Worm (Caenorhabditis elegans) whole organism, L3 larva: Measurements from ENCODE around the gene pcp-3.

Experiments used
- ZK546.5 ChIP-seq: sonication (generic microtip); optimal IDR thresholded peaks from 2 replicates; lab custom pipeline; 2017; ENCODE audit warnings: missing biosample characterization, missing genetic modification characterization
- aly-2 ChIP-seq: fragments of 150-350 bp; optimal IDR thresholded peaks from 2 replicates; lab custom pipeline; 2014; ENCODE audit warnings: missing biosample characterization, missing genetic modification characterization
- ama-1 ChIP-seq: fragments of 150-350 bp; optimal IDR thresholded peaks from 2 replicates; lab custom pipeline; 2018
- ceh-16 ChIP-seq: sonication (generic microtip); optimal IDR thresholded peaks from 2 replicates; lab custom pipeline; 2017; ENCODE audit warnings: missing biosample characterization, missing genetic modification characterization
- ceh-28 ChIP-seq: fragments of 150-350 bp; optimal IDR thresholded peaks from 2 replicates; lab custom pipeline; 2014; ENCODE audit warnings: missing biosample characterization, missing genetic modification reagents, missing genetic modification characterization
- ceh-82 ChIP-seq: fragments of 150-350 bp; optimal IDR thresholded peaks from 2 replicates; lab custom pipeline; 2014; ENCODE audit warnings: missing biosample characterization, missing genetic modification characterization
- daf-12 ChIP-seq: fragments of 150-350 bp; optimal IDR thresholded peaks from 2 replicates; lab custom pipeline; 2014; ENCODE audit warnings: missing biosample characterization, missing genetic modification reagents, missing genetic modification characterization
- egl-27 ChIP-seq: sonication (generic microtip); optimal IDR thresholded peaks from 4 replicates; lab custom pipeline; 2017; ENCODE audit warnings: missing biosample characterization, missing genetic modification reagents, missing genetic modification characterization
- egl-5 ChIP-seq: fragments of 150-350 bp; optimal IDR thresholded peaks from 2 replicates; lab custom pipeline; 2017; ENCODE audit warnings: missing biosample characterization, missing genetic modification reagents, missing genetic modification characterization, inconsistent platforms
- elt-1 ChIP-seq: fragments of 150-350 bp; optimal IDR thresholded peaks from 2 replicates; lab custom pipeline; 2014; ENCODE audit warnings: missing biosample characterization, missing genetic modification characterization
- elt-2 ChIP-seq: sonication (generic microtip); optimal IDR thresholded peaks from 2 replicates; lab custom pipeline; 2016; ENCODE audit warnings: missing genetic modification reagents, mild to moderate bottlenecking, missing genetic modification characterization, missing compliant biosample characterization
- elt-3 ChIP-seq, 3 experiments: fragments of 150-350 bp in 1 of 3; sonication (generic microtip) in 2 of 3; optimal IDR thresholded peaks; 2 replicates in 2 of 3; 4 replicates in 1 of 3; lab custom pipeline; 2014 to 2017; ENCODE audit warnings: missing biosample characterization in 3 of 3, missing genetic modification characterization in 3 of 3
- fkh-10 ChIP-seq: sonication (generic microtip); optimal IDR thresholded peaks from 2 replicates; lab custom pipeline; 2017; ENCODE audit warnings: missing biosample characterization, missing genetic modification reagents, missing genetic modification characterization
- fkh-2 ChIP-seq: fragments of 150-350 bp; optimal IDR thresholded peaks from 2 replicates; lab custom pipeline; 2014; ENCODE audit warnings: missing biosample characterization, missing genetic modification reagents, missing genetic modification characterization
- fos-1 ChIP-seq: fragments of 150-350 bp; optimal IDR thresholded peaks from 2 replicates; lab custom pipeline; 2014; ENCODE audit warnings: missing biosample characterization, missing genetic modification characterization
- hmg-11 ChIP-seq: sonication (generic microtip); optimal IDR thresholded peaks from 2 replicates; lab custom pipeline; 2016; ENCODE audit warnings: missing genetic modification characterization, missing compliant biosample characterization
- jun-1 ChIP-seq: fragments of 150-350 bp; optimal IDR thresholded peaks from 2 replicates; lab custom pipeline; 2014; ENCODE audit warnings: missing biosample characterization, missing genetic modification reagents, missing genetic modification characterization
- lin-15B ChIP-seq: fragments of 150-350 bp; optimal IDR thresholded peaks from 2 replicates; lab custom pipeline; 2014; ENCODE audit warnings: missing biosample characterization, missing genetic modification characterization
- lin-39 ChIP-seq: fragments of 150-350 bp; optimal IDR thresholded peaks from 2 replicates; lab custom pipeline; 2018; ENCODE audit warnings: missing biosample characterization, missing genetic modification reagents, missing genetic modification characterization
- mdl-1 ChIP-seq: fragments of 150-350 bp; optimal IDR thresholded peaks from 2 replicates; lab custom pipeline; 2014; ENCODE audit warnings: missing biosample characterization, missing genetic modification characterization
- mml-1 ChIP-seq: fragments of 150-350 bp; sonication (generic microtip); optimal IDR thresholded peaks from 3 replicates; lab custom pipeline; 2014; ENCODE audit warnings: missing biosample characterization, missing genetic modification characterization
- nfya-1 ChIP-seq: sonication (generic microtip); optimal IDR thresholded peaks from 2 replicates; lab custom pipeline; 2017; ENCODE audit warnings: missing genetic modification characterization, mild to moderate bottlenecking, missing compliant biosample characterization, antibody characterized with exemption, moderate library complexity; ENCODE audit not compliant: insufficient read depth
- nhr-11 ChIP-seq: fragments of 150-350 bp; optimal IDR thresholded peaks from 2 replicates; lab custom pipeline; 2014; ENCODE audit warnings: missing biosample characterization, missing genetic modification characterization
- nhr-12 ChIP-seq: fragments of 150-350 bp; optimal IDR thresholded peaks from 2 replicates; lab custom pipeline; 2014; ENCODE audit warnings: missing biosample characterization, missing genetic modification characterization
- nhr-23 ChIP-seq: fragments of 150-350 bp; optimal IDR thresholded peaks from 2 replicates; lab custom pipeline; 2014; ENCODE audit warnings: missing biosample characterization, missing genetic modification reagents, missing genetic modification characterization
- nhr-237 ChIP-seq: fragments of 150-350 bp; optimal IDR thresholded peaks from 2 replicates; lab custom pipeline; 2014; ENCODE audit warnings: missing biosample characterization, missing genetic modification characterization
- nhr-25 ChIP-seq: sonication (generic microtip); optimal IDR thresholded peaks from 2 replicates; lab custom pipeline; 2017; ENCODE audit warnings: missing biosample characterization, missing genetic modification characterization
- nhr-28 ChIP-seq: fragments of 150-350 bp; optimal IDR thresholded peaks from 2 replicates; lab custom pipeline; 2014; ENCODE audit warnings: missing biosample characterization, missing genetic modification characterization
- nhr-43 ChIP-seq: sonication (generic microtip); optimal IDR thresholded peaks from 2 replicates; lab custom pipeline; 2016; ENCODE audit warnings: mild to moderate bottlenecking, missing genetic modification characterization, missing compliant biosample characterization; ENCODE audit not compliant: poor library complexity, severe bottlenecking
- nhr-67 ChIP-seq: fragments of 150-350 bp; optimal IDR thresholded peaks from 2 replicates; lab custom pipeline; 2014; ENCODE audit warnings: missing biosample characterization, missing genetic modification characterization
- nhr-76 ChIP-seq: fragments of 150-350 bp; sonication (generic microtip); optimal IDR thresholded peaks from 5 replicates; lab custom pipeline; 2014; ENCODE audit warnings: missing biosample characterization, missing genetic modification characterization
- nhr-77 ChIP-seq: fragments of 150-350 bp; optimal IDR thresholded peaks from 2 replicates; lab custom pipeline; 2014; ENCODE audit warnings: missing biosample characterization, missing genetic modification characterization
- pha-4 ChIP-seq: fragments of 150-350 bp; optimal IDR thresholded peaks from 2 replicates; lab custom pipeline; 2014; ENCODE audit warnings: missing biosample characterization, missing genetic modification reagents, missing genetic modification characterization
- pqm-1 ChIP-seq: fragments of 150-350 bp; optimal IDR thresholded peaks from 2 replicates; lab custom pipeline; 2017; ENCODE audit warnings: missing biosample characterization, missing genetic modification characterization, inconsistent platforms
- snpc-4 ChIP-seq: fragments of 150-350 bp; optimal IDR thresholded peaks from 2 replicates; lab custom pipeline; 2014; ENCODE audit warnings: missing biosample characterization, missing genetic modification characterization
- unc-39 ChIP-seq: sonication (generic microtip); optimal IDR thresholded peaks from 4 replicates; lab custom pipeline; 2017; ENCODE audit warnings: missing biosample characterization, missing genetic modification characterization
- zag-1 ChIP-seq: fragments of 150-350 bp; optimal IDR thresholded peaks from 2 replicates; lab custom pipeline; 2014; ENCODE audit warnings: missing biosample characterization, missing genetic modification characterization
- ztf-11 ChIP-seq: fragments of 150-350 bp; optimal IDR thresholded peaks from 2 replicates; lab custom pipeline; 2014; ENCODE audit warnings: missing biosample characterization, missing genetic modification characterization
- ztf-4 ChIP-seq: fragments of 150-350 bp; optimal IDR thresholded peaks from 2 replicates; lab custom pipeline; 2014; ENCODE audit warnings: missing biosample characterization, missing genetic modification characterization

pcp-3 gene

DNA sequence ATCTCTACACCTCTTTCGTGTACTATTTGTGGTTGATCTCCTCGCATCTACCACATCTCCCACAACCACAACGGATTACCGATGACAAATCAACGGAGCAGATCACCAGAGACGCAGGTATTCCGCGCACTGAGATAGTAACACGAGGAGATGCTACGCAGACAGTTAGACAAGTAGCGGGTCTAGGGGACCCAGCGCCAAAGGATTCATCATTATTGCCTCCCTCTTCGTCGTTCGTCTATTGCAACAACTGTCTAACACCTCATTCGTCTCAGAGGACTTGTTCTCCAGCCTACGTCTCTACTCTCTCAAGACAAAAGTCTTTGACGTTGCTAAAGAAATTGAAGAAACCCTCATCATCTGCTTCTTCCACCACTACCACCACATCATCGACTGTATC lies 37.3 kb downstream of the pcp-3 start:
- TF ChIP-seq nfya-1 (tag; lab: Kevin White, UChicago) (peak; percentile 46), egl-5 (tag; lab: Kevin White, UChicago) (peak; percentile 9), nhr-43 (tag; lab: Kevin White, UChicago) (peak; percentile 81), mml-1 (tag; lab: Kevin White, UChicago) (no peak), pha-4 (tag; lab: Kevin White, UChicago) (peak; percentile 4), zag-1 (no peak), ama-1 (no peak), ceh-82 (no peak), jun-1 (tag; lab: Kevin White, UChicago) (peak; percentile 36), nhr-11 (tag; lab: Kevin White, UChicago) (no peak), lin-15B (tag; lab: Kevin White, UChicago) (peak; percentile 31), hmg-11 (peak; percentile 31), nhr-23 (tag; lab: Kevin White, UChicago) (peak; percentile 65), nhr-25 (tag; lab: Kevin White, UChicago) (peak; percentile 63), ztf-4 (tag; lab: Kevin White, UChicago) (no peak), ztf-11 (no peak), mdl-1 (tag; lab: Kevin White, UChicago) (peak; percentile 42), ceh-16 (tag; lab: Kevin White, UChicago) (no peak), nhr-67 (tag; lab: Kevin White, UChicago) (no peak), elt-3 (tag; optimal IDR thresholded peaks at IDR 0.05; lab: Kevin White, UChicago) (peak in 1 of 3 experiments; percentile 29)

- no peak for TF ChIP-seq nhr-28 (tag; lab: Kevin White, UChicago)
- no peak for TF ChIP-seq zag-1
- no peak for TF ChIP-seq ceh-16 (tag; lab: Kevin White, UChicago)
- no peak for TF ChIP-seq unc-39 (tag; lab: Kevin White, UChicago)
These were observed 38.6 kb downstream of the pcp-3 start for ce11 chrIV:9120220-9120619.

DNA sequence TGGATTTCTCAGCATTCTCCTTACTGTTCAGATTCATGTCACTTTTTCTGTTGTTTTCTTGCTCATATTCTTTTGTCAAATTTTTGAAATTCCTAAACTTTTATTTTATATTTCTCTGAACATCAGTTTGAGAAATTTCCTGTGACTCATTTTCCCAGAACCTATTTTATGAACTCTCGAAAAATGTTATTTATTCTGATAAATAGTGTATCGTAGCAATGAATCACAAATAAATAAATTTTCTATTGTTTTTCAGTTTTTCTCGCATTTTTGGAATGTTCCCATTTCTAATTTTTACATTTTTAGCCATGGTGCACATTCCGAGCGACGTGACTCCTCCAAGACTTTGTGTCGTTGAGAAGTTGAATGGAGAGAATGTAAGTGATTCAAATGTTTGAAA lies 40.0 kb downstream of the pcp-3 start, which contains the start of gene nrfl-1:
nrfl-1 (plus strand) TSS at position 301 of the 400 bp plus-strand sequence.
- TF ChIP-seq nhr-67 (tag; lab: Kevin White, UChicago): no peak
- TF ChIP-seq daf-12 (tag; lab: Kevin White, UChicago): no peak
- TF ChIP-seq fkh-10 (GFP tag; lab: Kevin White, UChicago): no peak
- no peak for TF ChIP-seq nhr-25 (tag; lab: Kevin White, UChicago)
- no peak for TF ChIP-seq lin-15B (tag; lab: Kevin White, UChicago)
- TF ChIP-seq fos-1 (tag; lab: Kevin White, UChicago): no peak
- TF ChIP-seq hmg-11: no peak
- TF ChIP-seq nhr-28 (tag; lab: Kevin White, UChicago): no peak
- TF ChIP-seq nhr-76: no peak
- no peak for TF ChIP-seq nfya-1 (tag; lab: Kevin White, UChicago)
- no peak for TF ChIP-seq fkh-2 (tag; lab: Kevin White, UChicago)
- no peak for TF ChIP-seq aly-2 (tag; lab: Kevin White, UChicago)
- no peak for TF ChIP-seq elt-1 (tag; lab: Kevin White, UChicago)
- TF ChIP-seq nhr-77: no peak
- TF ChIP-seq snpc-4: no peak
- TF ChIP-seq ceh-82: no peak
- no peak for TF ChIP-seq ceh-28 (tag; lab: Kevin White, UChicago)

DNA sequence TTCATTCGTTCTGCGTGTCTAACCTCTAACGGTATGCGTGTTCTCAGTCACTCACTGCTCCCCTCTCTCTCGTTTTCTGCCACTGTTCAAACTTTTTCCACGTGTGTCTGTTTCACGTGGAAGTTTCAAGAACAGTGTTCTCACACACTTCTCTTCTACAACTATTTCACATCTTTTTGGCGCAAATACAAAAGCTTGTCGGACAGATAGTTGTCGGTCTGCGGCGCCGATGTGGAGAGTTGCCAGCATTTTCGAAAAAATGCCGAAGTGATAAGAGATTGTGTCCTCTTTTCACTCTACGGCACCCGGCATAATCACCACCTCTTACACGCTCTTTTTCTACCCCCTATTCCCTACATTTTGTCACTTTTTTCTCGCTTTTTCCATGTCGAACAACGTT lies 40.5 kb downstream of the pcp-3 start:
- TF ChIP-seq elt-2 (tag; lab: Kevin White, UChicago) (peak; percentile 79), snpc-4 (no peak), fkh-10 (GFP tag; lab: Kevin White, UChicago) (no peak), pha-4 (tag; lab: Kevin White, UChicago) (peak; percentile 31), pqm-1 (tag; lab: Kevin White, UChicago) (peak; percentile 14), ZK546.5 (tag; lab: Kevin White, UChicago) (no peak)

ce11 chrIV:9117700-9118099 lies 41.1 kb downstream of the pcp-3 start:
- TF ChIP-seq elt-2 (tag; lab: Kevin White, UChicago): no peak
- no peak for TF ChIP-seq aly-2 (tag; lab: Kevin White, UChicago)
- TF ChIP-seq pha-4 (tag; lab: Kevin White, UChicago): no peak
- TF ChIP-seq daf-12 (tag; lab: Kevin White, UChicago): no peak
- no peak for TF ChIP-seq unc-39 (tag; lab: Kevin White, UChicago)
- TF ChIP-seq egl-27: no peak
- no peak for TF ChIP-seq nhr-67 (tag; lab: Kevin White, UChicago)
- TF ChIP-seq nhr-237 (tag; lab: Kevin White, UChicago): no peak
- no peak for TF ChIP-seq nfya-1 (tag; lab: Kevin White, UChicago)
- no peak for TF ChIP-seq lin-39 (tag; lab: Kevin White, UChicago)
- TF ChIP-seq nhr-25 (tag; lab: Kevin White, UChicago): no peak
- no peak for TF ChIP-seq ceh-16 (tag; lab: Kevin White, UChicago)
- TF ChIP-seq ztf-4 (tag; lab: Kevin White, UChicago): no peak
- no peak for TF ChIP-seq pqm-1 (tag; lab: Kevin White, UChicago)
- no peak for TF ChIP-seq nhr-12
